Worm (Caenorhabditis elegans) whole organism, L3 larva: Measurements from ENCODE around the gene tag-293.

Experiments used
- pqm-1 ChIP-seq: fragments of 150-350 bp; optimal IDR thresholded peaks from 2 replicates; lab custom pipeline; 2017; ENCODE audit warnings: missing biosample characterization, missing genetic modification characterization, inconsistent platforms
- tbx-2 ChIP-seq: sonication (generic microtip); optimal IDR thresholded peaks from 2 replicates; lab custom pipeline; 2016; ENCODE audit warnings: mild to moderate bottlenecking, missing genetic modification characterization, missing compliant biosample characterization
- unc-39 ChIP-seq: sonication (generic microtip); optimal IDR thresholded peaks from 4 replicates; lab custom pipeline; 2017; ENCODE audit warnings: missing biosample characterization, missing genetic modification characterization

ce11 chrV:7402355-7402754 lies 47.0 kb upstream of the tag-293 start, which contains the start of gene srj-13:
- TF ChIP-seq unc-39 (no peak), pqm-1 (tag; lab: Kevin White, UChicago) (no peak), tbx-2 (no peak)
